Worm (Caenorhabditis elegans) whole organism, late embryonic: Measurements from ENCODE around the gene F42A6.5.

Source experiments
- C38D4.7 ChIP-seq: fragments of 200-800 bp; sonication (Bioruptor generic); optimal IDR thresholded peaks from 2 replicates; lab custom pipeline; 2018; ENCODE audit warnings: mild to moderate bottlenecking, missing genetic modification characterization, moderate library complexity, missing compliant biosample characterization
- K09A11.1 ChIP-seq: sonication (generic microtip); optimal IDR thresholded peaks from 2 replicates; lab custom pipeline; 2017; ENCODE audit warnings: antibody characterized with exemption, mild to moderate bottlenecking, missing genetic modification characterization, missing compliant biosample characterization; ENCODE audit not compliant: insufficient read depth
- T23F11.4 ChIP-seq: fragments of 200-800 bp; sonication (Bioruptor generic); optimal IDR thresholded peaks from 2 replicates; lab custom pipeline; 2018; ENCODE audit warnings: mild to moderate bottlenecking, missing genetic modification characterization, missing compliant biosample characterization
- Y22D7AL.16 ChIP-seq: sonication (generic microtip); optimal IDR thresholded peaks from 2 replicates; lab custom pipeline; 2016; ENCODE audit warnings: missing genetic modification characterization, missing compliant biosample characterization
- ahr-1 ChIP-seq: sonication (generic microtip); optimal IDR thresholded peaks from 2 replicates; lab custom pipeline; 2016; ENCODE audit warnings: missing genetic modification characterization, missing compliant biosample characterization
- ama-1 ChIP-seq: fragments of 150-350 bp; optimal IDR thresholded peaks from 2 replicates; lab custom pipeline; 2014
- ceh-18 ChIP-seq: sonication (generic microtip); optimal IDR thresholded peaks from 2 replicates; lab custom pipeline; 2016; ENCODE audit warnings: missing genetic modification characterization, missing compliant biosample characterization
- ceh-19 ChIP-seq: fragments of 200-800 bp; sonication (Bioruptor generic); optimal IDR thresholded peaks from 2 replicates; lab custom pipeline; 2018; ENCODE audit warnings: mild to moderate bottlenecking, missing genetic modification characterization, missing compliant biosample characterization
- ceh-2 ChIP-seq: sonication (generic microtip); optimal IDR thresholded peaks from 2 replicates; lab custom pipeline; 2016; ENCODE audit warnings: missing genotype, missing genetic modification characterization, missing compliant biosample characterization
- ceh-22 ChIP-seq: sonication (generic microtip); optimal IDR thresholded peaks from 2 replicates; lab custom pipeline; 2017; ENCODE audit warnings: missing biosample characterization, missing genetic modification characterization
- ceh-24 ChIP-seq: sonication (generic microtip); optimal IDR thresholded peaks from 2 replicates; lab custom pipeline; 2016; ENCODE audit warnings: mild to moderate bottlenecking, missing genetic modification characterization, missing compliant biosample characterization
- ceh-30 ChIP-seq: fragments of 150-350 bp; optimal IDR thresholded peaks from 2 replicates; lab custom pipeline; 2014; ENCODE audit warnings: missing biosample characterization, missing genetic modification characterization
- ceh-31 ChIP-seq: sonication (generic microtip); optimal IDR thresholded peaks from 2 replicates; lab custom pipeline; 2016; ENCODE audit warnings: missing genetic modification characterization, missing compliant biosample characterization
- ceh-45 ChIP-seq: fragments of 200-800 bp; sonication (Bioruptor generic); IDR thresholded peaks from 2 replicates; pipeline ENCODE4 v1.3.6; 2022; ENCODE audit warnings: missing genetic modification reagents, missing genetic modification characterization, missing compliant biosample characterization
- ceh-9 ChIP-seq: sonication (generic microtip); optimal IDR thresholded peaks from 2 replicates; lab custom pipeline; 2016; ENCODE audit warnings: mild to moderate bottlenecking, missing genetic modification characterization, inconsistent platforms, missing compliant biosample characterization
- che-1 ChIP-seq: sonication (generic microtip); optimal IDR thresholded peaks from 2 replicates; lab custom pipeline; 2016; ENCODE audit warnings: mild to moderate bottlenecking, missing genetic modification characterization, missing compliant biosample characterization
- dmd-4 ChIP-seq: sonication (generic microtip); optimal IDR thresholded peaks from 2 replicates; lab custom pipeline; 2016; ENCODE audit warnings: borderline replicate concordance, missing genetic modification characterization, missing compliant biosample characterization
- dve-1 ChIP-seq: sonication (generic microtip); optimal IDR thresholded peaks from 2 replicates; lab custom pipeline; 2017; ENCODE audit warnings: antibody characterized with exemption, mild to moderate bottlenecking, missing genetic modification characterization, missing compliant biosample characterization
- elt-2 ChIP-seq: sonication (generic microtip); optimal IDR thresholded peaks from 2 replicates; lab custom pipeline; 2016; ENCODE audit warnings: missing genetic modification reagents, missing genetic modification characterization, missing compliant biosample characterization
- elt-4 ChIP-seq: sonication (generic microtip); optimal IDR thresholded peaks from 2 replicates; lab custom pipeline; 2016; ENCODE audit warnings: missing genetic modification characterization, missing compliant biosample characterization
- ets-4 ChIP-seq: sonication (generic microtip); optimal IDR thresholded peaks from 2 replicates; lab custom pipeline; 2016; ENCODE audit warnings: missing genetic modification characterization, missing compliant biosample characterization
- eyg-1 ChIP-seq: sonication (generic microtip); optimal IDR thresholded peaks from 2 replicates; lab custom pipeline; 2016; ENCODE audit warnings: missing genotype, missing genetic modification characterization, missing compliant biosample characterization
- fax-1 ChIP-seq: sonication (generic microtip); optimal IDR thresholded peaks from 2 replicates; lab custom pipeline; 2016; ENCODE audit warnings: missing genotype, missing genetic modification characterization, missing compliant biosample characterization
- gmeb-2 ChIP-seq: sonication (generic microtip); optimal IDR thresholded peaks from 2 replicates; lab custom pipeline; 2016; ENCODE audit warnings: missing genetic modification characterization, inconsistent platforms, missing compliant biosample characterization
- hlh-13 ChIP-seq: fragments of 200-800 bp; sonication (Bioruptor generic); optimal IDR thresholded peaks from 2 replicates; lab custom pipeline; 2018; ENCODE audit warnings: mild to moderate bottlenecking, missing genetic modification characterization, missing compliant biosample characterization
- hlh-15 ChIP-seq: sonication (generic microtip); optimal IDR thresholded peaks from 2 replicates; lab custom pipeline; 2016; ENCODE audit warnings: missing genetic modification characterization, missing compliant biosample characterization
- hlh-8 ChIP-seq: sonication (generic microtip); optimal IDR thresholded peaks from 2 replicates; lab custom pipeline; 2016; ENCODE audit warnings: missing genotype, missing genetic modification characterization, missing compliant biosample characterization
- lin-11 ChIP-seq: fragments of 200-800 bp; sonication (Bioruptor generic); optimal IDR thresholded peaks from 2 replicates; lab custom pipeline; 2018; ENCODE audit warnings: mild to moderate bottlenecking, missing genetic modification characterization, missing compliant biosample characterization
- mec-3 ChIP-seq: sonication (generic microtip); optimal IDR thresholded peaks from 2 replicates; lab custom pipeline; 2016; ENCODE audit warnings: borderline replicate concordance, missing genetic modification characterization, missing compliant biosample characterization
- nfya-1 ChIP-seq: sonication (generic microtip); optimal IDR thresholded peaks from 2 replicates; lab custom pipeline; 2017; ENCODE audit warnings: missing genetic modification characterization, mild to moderate bottlenecking, missing compliant biosample characterization, antibody characterized with exemption, moderate library complexity
- nhr-232 ChIP-seq: sonication (generic microtip); optimal IDR thresholded peaks from 2 replicates; lab custom pipeline; 2016; ENCODE audit warnings: missing genetic modification characterization, missing compliant biosample characterization
- odd-2 ChIP-seq: sonication (generic microtip); optimal IDR thresholded peaks from 2 replicates; lab custom pipeline; 2017; ENCODE audit warnings: antibody characterized with exemption, mild to moderate bottlenecking, missing genetic modification characterization, missing compliant biosample characterization
- pag-3 ChIP-seq: sonication (generic microtip); optimal IDR thresholded peaks from 2 replicates; lab custom pipeline; 2016; ENCODE audit warnings: missing compliant biosample characterization, missing genetic modification characterization, borderline replicate concordance
- pat-9 ChIP-seq: fragments of 200-800 bp; sonication (Bioruptor generic); optimal IDR thresholded peaks from 2 replicates; lab custom pipeline; 2018; ENCODE audit warnings: mild to moderate bottlenecking, missing genetic modification characterization, moderate library complexity, missing compliant biosample characterization
- pax-1 ChIP-seq: fragments of 150-350 bp; optimal IDR thresholded peaks from 2 replicates; lab custom pipeline; 2014; ENCODE audit warnings: missing biosample characterization, missing genetic modification characterization
- pha-2 ChIP-seq: sonication (generic microtip); optimal IDR thresholded peaks from 2 replicates; lab custom pipeline; 2017; ENCODE audit warnings: mild to moderate bottlenecking, missing genetic modification characterization, missing compliant biosample characterization
- pha-4 ChIP-seq: fragments of 150-350 bp; optimal IDR thresholded peaks from 2 replicates; lab custom pipeline; 2018; ENCODE audit warnings: missing biosample characterization, missing genetic modification reagents, missing genetic modification characterization
- pqm-1 ChIP-seq: sonication (generic microtip); optimal IDR thresholded peaks from 2 replicates; lab custom pipeline; 2016; ENCODE audit warnings: missing genetic modification characterization, missing compliant biosample characterization
- rnt-1 ChIP-seq: sonication (generic microtip); optimal IDR thresholded peaks from 2 replicates; lab custom pipeline; 2016; ENCODE audit warnings: missing genetic modification characterization, missing compliant biosample characterization
- sdc-2 ChIP-seq: sonication (generic microtip); optimal IDR thresholded peaks from 2 replicates; lab custom pipeline; 2016; ENCODE audit warnings: missing genotype, missing genetic modification characterization, missing compliant biosample characterization
- sox-2 ChIP-seq: fragments of 200-800 bp; sonication (Bioruptor generic); IDR thresholded peaks from 2 replicates; pipeline ENCODE4 v1.3.6; 2022; ENCODE audit warnings: missing genetic modification reagents, missing genetic modification characterization, missing compliant biosample characterization
- syd-9 ChIP-seq: sonication (generic microtip); optimal IDR thresholded peaks from 2 replicates; lab custom pipeline; 2016; ENCODE audit warnings: mild to moderate bottlenecking, missing genetic modification characterization, moderate library complexity, missing compliant biosample characterization
- tbx-2 ChIP-seq: sonication (generic microtip); optimal IDR thresholded peaks from 2 replicates; lab custom pipeline; 2016; ENCODE audit warnings: missing genetic modification characterization, missing compliant biosample characterization
- tbx-7 ChIP-seq: sonication (generic microtip); optimal IDR thresholded peaks from 2 replicates; lab custom pipeline; 2016; ENCODE audit warnings: missing genotype, missing genetic modification characterization, missing compliant biosample characterization
- unc-42 ChIP-seq: sonication (generic microtip); optimal IDR thresholded peaks from 2 replicates; lab custom pipeline; 2016; ENCODE audit warnings: missing genotype, missing genetic modification characterization, missing compliant biosample characterization
- unc-86 ChIP-seq: sonication (generic microtip); optimal IDR thresholded peaks from 2 replicates; lab custom pipeline; 2016; ENCODE audit warnings: missing genetic modification characterization, missing compliant biosample characterization
- ztf-16 ChIP-seq: sonication (generic microtip); optimal IDR thresholded peaks from 2 replicates; lab custom pipeline; 2017; ENCODE audit warnings: missing genetic modification characterization, missing compliant biosample characterization

F42A6.5 gene

ce11 chrIV:3294553-3295185 is 37.0 kb downstream of the F42A6.5 start, which contains the start of gene W08E12.7 (continued):
- peak; percentile 72 for TF ChIP-seq ceh-2 (tag; lab: Kevin White, UChicago)
- peak; percentile 15 for TF ChIP-seq pha-2 (tag; lab: Kevin White, UChicago)
- TF ChIP-seq che-1 (tag; lab: Kevin White, UChicago), result peak; percentile 25
- TF ChIP-seq mec-3 (tag; lab: Kevin White, UChicago), result no peak
- TF ChIP-seq elt-2 (tag; lab: Kevin White, UChicago), result peak; percentile 79
- no peak for TF ChIP-seq gmeb-2 (tag; lab: Kevin White, UChicago)
- TF ChIP-seq tbx-7 (tag; lab: Kevin White, UChicago), result peak; percentile 33
- no peak for TF ChIP-seq pha-4 (tag; lab: Kevin White, UChicago)
- TF ChIP-seq sdc-2, result peak; percentile 0
- peak; percentile 41 for TF ChIP-seq hlh-15 (tag; lab: Kevin White, UChicago)
- peak; percentile 69 for TF ChIP-seq dmd-4 (tag; lab: Kevin White, UChicago)
- peak; percentile 42 for TF ChIP-seq eyg-1 (tag; lab: Kevin White, UChicago)
- peak; percentile 41 for TF ChIP-seq ztf-16 (tag; lab: Kevin White, UChicago)
- peak; percentile 91 for TF ChIP-seq tbx-2 (tag; lab: Kevin White, UChicago)
- no peak for TF ChIP-seq ceh-22 (tag; lab: Kevin White, UChicago)
- TF ChIP-seq K09A11.1 (tag; lab: Kevin White, UChicago), result peak; percentile 41
- TF ChIP-seq T23F11.4 (GFP tag; lab: Kevin White, UChicago), result peak; percentile 17
- 0 out of 2 replicates have a peak, but pooled peaks have one; percentile 10 for TF ChIP-seq ceh-45
- peak; percentile 72 for TF ChIP-seq unc-42 (tag; lab: Kevin White, UChicago)
- no peak for TF ChIP-seq pag-3 (tag; lab: Kevin White, UChicago)
- peak; percentile 49 for TF ChIP-seq sox-2 (GFP tag; lab: Robert Waterston, UW)
- no peak for TF ChIP-seq ceh-9
- peak; percentile 35 for TF ChIP-seq syd-9
- peak; percentile 78 for TF ChIP-seq fax-1 (tag; lab: Kevin White, UChicago)
- TF ChIP-seq unc-86, result peak; percentile 70
- peak; percentile 87 for TF ChIP-seq ceh-18
- TF ChIP-seq C38D4.7 (GFP tag; lab: Kevin White, UChicago), result peak; percentile 5
- peak; percentile 35 for TF ChIP-seq pat-9 (tag; lab: Kevin White, UChicago)
- TF ChIP-seq pqm-1 (tag; lab: Kevin White, UChicago), result peak; percentile 25
- TF ChIP-seq hlh-13 (GFP tag; lab: Kevin White, UChicago), result no peak
- TF ChIP-seq lin-11, result peak; percentile 17
- TF ChIP-seq hlh-8, result peak; percentile 84
- peak; percentile 94 for TF ChIP-seq ceh-31 (tag; lab: Kevin White, UChicago)
- no peak for TF ChIP-seq ama-1 (lab: Kevin White, UChicago)
- TF ChIP-seq ceh-24 (tag; lab: Kevin White, UChicago), result peak; percentile 21
- peak; percentile 25 for TF ChIP-seq ahr-1 (tag; lab: Kevin White, UChicago)
- peak; percentile 84 for TF ChIP-seq ets-4 (tag; lab: Kevin White, UChicago)
- TF ChIP-seq dve-1, result peak; percentile 74
- TF ChIP-seq ceh-19 (GFP tag; lab: Kevin White, UChicago), result peak; percentile 15
- no peak for TF ChIP-seq Y22D7AL.16 (tag; lab: Kevin White, UChicago)
- no peak for TF ChIP-seq odd-2 (tag; lab: Kevin White, UChicago)
- peak; percentile 34 for TF ChIP-seq pax-1 (tag; lab: Kevin White, UChicago)
- peak; percentile 89 for TF ChIP-seq nfya-1
- TF ChIP-seq nhr-232 (tag; lab: Kevin White, UChicago), result no peak
- no peak for TF ChIP-seq elt-4
- TF ChIP-seq ceh-30 (tag; lab: Kevin White, UChicago), result peak; percentile 23
- peak; percentile 86 for TF ChIP-seq rnt-1
